Fruit fly (Drosophila melanogaster) whole organism, wandering third instar larva: ENCODE results near the gene spdo.

Source experiments
- CG9705 ChIP-seq: fragments of 200-800 bp; sonication (Bioruptor generic); optimal IDR thresholded peaks from 2 replicates; lab custom pipeline; 2018; ENCODE audit warnings: missing biosample characterization, mild to moderate bottlenecking, missing genetic modification characterization
- CrebA ChIP-seq: fragments of 200-800 bp; sonication (Bioruptor generic); optimal IDR thresholded peaks from 2 replicates; lab custom pipeline; 2016; ENCODE audit warnings: missing biosample characterization, mild to moderate bottlenecking, missing genetic modification characterization, borderline replicate concordance
- Dfd ChIP-seq: fragments of >200 bp; optimal IDR thresholded peaks from 2 replicates; lab custom pipeline; 2017; ENCODE audit warnings: missing biosample characterization, missing genetic modification characterization
- Hr83 ChIP-seq: fragments of 200-300 bp; sonication (Bioruptor generic); optimal IDR thresholded peaks from 2 replicates; lab custom pipeline; 2016; ENCODE audit warnings: missing biosample characterization, mild to moderate bottlenecking, missing genetic modification characterization, moderate library complexity; ENCODE audit not compliant: poor library complexity, severe bottlenecking
- Myc ChIP-seq: fragments of >200 bp; optimal IDR thresholded peaks from 2 replicates; lab custom pipeline; 2017
- OdsH ChIP-seq: fragments of 200-800 bp; sonication (Bioruptor generic); optimal IDR thresholded peaks from 2 replicates; lab custom pipeline; 2016; ENCODE audit warnings: missing biosample characterization, mild to moderate bottlenecking, missing genetic modification characterization
- Sp1 ChIP-seq: fragments of 200-800 bp; sonication (Bioruptor generic); optimal IDR thresholded peaks from 3 replicates; lab custom pipeline; 2019; ENCODE audit warnings: missing biosample characterization, mild to moderate bottlenecking, missing genetic modification characterization, moderate library complexity
- Vsx2 ChIP-seq: fragments of 200-300, 225-300 bp; sonication (Bioruptor generic); optimal IDR thresholded peaks from 2 replicates; lab custom pipeline; 2018; ENCODE audit warnings: missing biosample characterization, missing genetic modification characterization; ENCODE audit not compliant: partially characterized antibody
- brk ChIP-seq: fragments of 200-800 bp; sonication (Bioruptor generic); optimal IDR thresholded peaks from 2 replicates; lab custom pipeline; 2016; ENCODE audit warnings: missing biosample characterization, mild to moderate bottlenecking, missing genetic modification characterization
- psq ChIP-seq: fragments of 200-800 bp; sonication (Bioruptor generic); optimal IDR thresholded peaks from 3 replicates; lab custom pipeline; 2017; ENCODE audit warnings: missing biosample characterization, mild to moderate bottlenecking, missing genetic modification characterization, moderate library complexity
- rgr ChIP-seq: fragments of 200-800 bp; sonication (Bioruptor generic); optimal IDR thresholded peaks from 3 replicates; lab custom pipeline; 2016; ENCODE audit warnings: missing biosample characterization, mild to moderate bottlenecking, missing genetic modification characterization

dm6 chr3R:30431258-30432114 is 45.0 kb upstream of the spdo start, which contains the start of gene CG15534:
- TF ChIP-seq Sp1 (GFP tag; lab: Kevin White, UChicago): no peak
- TF ChIP-seq brk (GFP tag; lab: Kevin White, UChicago): no peak
- TF ChIP-seq rgr (GFP tag; lab: Kevin White, UChicago): no peak
- no peak for TF ChIP-seq psq (GFP tag; lab: Kevin White, UChicago)
- TF ChIP-seq CG9705: no peak
- no peak for TF ChIP-seq CrebA (GFP tag; lab: Kevin White, UChicago)
- TF ChIP-seq Dfd: no peak
- no peak for TF ChIP-seq Hr83 (GFP tag; lab: Kevin White, UChicago)
- TF ChIP-seq Vsx2 (GFP tag; lab: Kevin White, UChicago): peak; percentile 88
- no peak for TF ChIP-seq Myc (lab: Kevin White, UChicago)
- TF ChIP-seq OdsH (GFP tag; lab: Kevin White, UChicago): no peak
